Fruit fly (Drosophila melanogaster): Measurements from ENCODE around the gene meru.

Gene meru

DNA sequence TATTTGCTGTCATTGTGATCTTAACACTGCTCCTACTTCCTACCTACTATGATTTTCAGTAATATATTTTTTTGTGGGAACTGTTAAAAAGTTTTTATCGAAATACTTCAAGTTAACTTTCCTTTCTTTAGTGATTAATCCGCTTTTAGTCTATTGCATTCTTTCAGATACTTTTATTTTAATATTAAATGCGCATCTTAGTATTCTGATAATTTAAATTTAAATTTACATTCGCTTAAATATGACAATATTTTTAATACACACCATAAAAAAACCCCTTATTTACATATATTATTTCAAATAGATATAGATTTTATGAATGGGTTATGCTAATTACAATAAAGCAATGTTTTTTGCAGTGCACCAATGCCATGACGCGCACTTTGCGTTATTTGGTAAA lies 715 bp upstream of the meru start (continued):
- TF ChIP-seq tgo (GFP tag; IDR thresholded peaks at IDR 0.05) (no peak), lmd (GFP tag; IDR thresholded peaks at IDR 0.05) (no peak), CG7963 (GFP tag; IDR thresholded peaks at IDR 0.05; ENCODE audit: partially characterized antibody) (no peak), CG10321 (GFP tag; IDR thresholded peaks at IDR 0.05) (no peak), CG3407 (GFP tag; optimal IDR thresholded peaks at IDR 0.05) (no peak), CG18764 (GFP tag; optimal IDR thresholded peaks at IDR 0.05) (no peak), dmrt11E (tag; optimal IDR thresholded peaks at IDR 0.05) (peak; percentile 55), jigr1 (GFP tag; IDR thresholded peaks at IDR 0.05) (no peak), CG12769 (tag; optimal IDR thresholded peaks at IDR 0.05) (no peak), zf30C (GFP tag; optimal IDR thresholded peaks at IDR 0.05) (peak; percentile 3), al (GFP tag; IDR thresholded peaks at IDR 0.05) (no peak), CG1602 (GFP tag; optimal IDR thresholded peaks at IDR 0.05) (no peak), Bteb2 (GFP tag; optimal IDR thresholded peaks at IDR 0.05) (no peak), CG3065 (GFP tag; optimal IDR thresholded peaks at IDR 0.05) (no peak), BEAF-32 (GFP tag; optimal IDR thresholded peaks at IDR 0.05) (no peak), tx (GFP tag; optimal IDR thresholded peaks at IDR 0.05) (no peak), CG10209 (GFP tag; optimal IDR thresholded peaks at IDR 0.05) (peak; percentile 10), tio (GFP tag; optimal IDR thresholded peaks at IDR 0.05) (peak; percentile 17), CG14710 (tag; optimal IDR thresholded peaks at IDR 0.05) (peak; percentile 35), lov (optimal IDR thresholded peaks at IDR 0.05) (no peak), lov (GFP tag; IDR thresholded peaks at IDR 0.05) (no peak), Nf-YA (GFP tag; IDR thresholded peaks at IDR 0.05) (no peak), C15 (GFP tag; IDR thresholded peaks at IDR 0.05) (no peak), CG10267 (tag; optimal IDR thresholded peaks at IDR 0.05) (peak; percentile 22), CG12391 (tag; optimal IDR thresholded peaks at IDR 0.05) (peak; percentile 24), CG31441 (GFP tag; IDR thresholded peaks at IDR 0.05) (peak; percentile 27; the same call in 1 of the 2 replicates), CG6272 (GFP tag; IDR thresholded peaks at IDR 0.05) (no peak), fd3F (GFP tag; optimal IDR thresholded peaks at IDR 0.05) (no peak), CG8089 (GFP tag; optimal IDR thresholded peaks at IDR 0.05) (no peak), Lpt (GFP tag; optimal IDR thresholded peaks at IDR 0.05) (no peak), Bdp1 (GFP tag; optimal IDR thresholded peaks at IDR 0.05) (no peak), Fer1 (GFP tag; optimal IDR thresholded peaks at IDR 0.05) (no peak), CG8388 (GFP tag; optimal IDR thresholded peaks at IDR 0.05) (no peak), CG4820 (GFP tag; optimal IDR thresholded peaks at IDR 0.05) (peak; percentile 1), CG11093 (GFP tag; IDR thresholded peaks at IDR 0.05) (no peak), Deaf1 (tag; optimal IDR thresholded peaks at IDR 0.05) (no peak), CG43689 (GFP tag; IDR thresholded peaks at IDR 0.05) (no peak), Dad (GFP tag; optimal IDR thresholded peaks at IDR 0.05) (no peak), gcm2 (GFP tag; optimal IDR thresholded peaks at IDR 0.05) (no peak), pita (GFP tag; optimal IDR thresholded peaks at IDR 0.05) (no peak), vfl (GFP tag; optimal IDR thresholded peaks at IDR 0.05) (no peak), CG15011 (GFP tag; optimal IDR thresholded peaks at IDR 0.05) (no peak), zen2 (GFP tag; IDR thresholded peaks at IDR 0.05; ENCODE audit: partially characterized antibody) (no peak), Sox100B (GFP tag; optimal IDR thresholded peaks at IDR 0.05) (peak; percentile 10), eve (GFP tag; optimal IDR thresholded peaks at IDR 0.05) (no peak), Ravus (GFP tag; IDR thresholded peaks at IDR 0.05) (no peak), chif (GFP tag; optimal IDR thresholded peaks at IDR 0.05) (no peak), CG4617 (GFP tag; optimal IDR thresholded peaks at IDR 0.05; ENCODE audit: borderline replicate concordance) (no peak), CG10979 (tag; optimal IDR thresholded peaks at IDR 0.05) (peak; percentile 38), shn (GFP tag; optimal IDR thresholded peaks at IDR 0.05) (no peak), Bgb (GFP tag; IDR thresholded peaks at IDR 0.05; ENCODE audit: partially characterized antibody) (no peak), B-H2 (GFP tag; optimal IDR thresholded peaks at IDR 0.05) (no peak)

Data from whole organism, embryonic.